Fruit fly (Drosophila melanogaster) whole organism, prepupa: ENCODE measurements around the gene CG6398.

Experiments
- Blimp-1 ChIP-seq: fragments of 200-800 bp; sonication (Bioruptor generic); optimal IDR thresholded peaks from 3 replicates; lab custom pipeline; 2017; ENCODE audit warnings: missing biosample characterization, missing genetic modification characterization, mild to moderate bottlenecking, moderate library complexity, missing genetic modification reagents
- CG10631 ChIP-seq: fragments of 200-800 bp; sonication (Bioruptor generic); optimal IDR thresholded peaks from 2 replicates; lab custom pipeline; 2016; ENCODE audit warnings: missing biosample characterization, missing genetic modification characterization
- CG10669 ChIP-seq: fragments of 200-800 bp; sonication (Bioruptor generic); optimal IDR thresholded peaks from 3 replicates; lab custom pipeline; 2018; ENCODE audit warnings: missing biosample characterization, mild to moderate bottlenecking, missing genetic modification characterization, moderate library complexity
- CG11294 ChIP-seq: fragments of 200-800 bp; sonication (Bioruptor generic); IDR thresholded peaks from 2 replicates; pipeline ENCODE4 v1.3.6; 2022; ENCODE audit warnings: missing biosample characterization, missing genetic modification characterization
- CG11902 ChIP-seq: fragments of 200-800 bp; sonication (Bioruptor generic); optimal IDR thresholded peaks from 3 replicates; lab custom pipeline; 2016; ENCODE audit warnings: missing biosample characterization, missing genetic modification characterization
- CG15336 ChIP-seq: fragments of 200-800 bp; sonication (Bioruptor generic); IDR thresholded peaks from 2 replicates; pipeline ENCODE4 v1.3.6; 2022; ENCODE audit warnings: missing biosample characterization, missing genetic modification characterization
- CG3032 ChIP-seq: fragments of 200-800 bp; optimal IDR thresholded peaks from 2 replicates; lab custom pipeline; 2019; ENCODE audit warnings: missing biosample characterization, mild to moderate bottlenecking, missing genetic modification characterization, moderate library complexity
- CG31627 ChIP-seq: fragments of 200-800 bp; sonication (Bioruptor generic); optimal IDR thresholded peaks from 3 replicates; lab custom pipeline; 2016; ENCODE audit warnings: missing biosample characterization, missing genetic modification characterization
- CG32006 ChIP-seq: fragments of 200-800 bp; sonication (Bioruptor generic); optimal IDR thresholded peaks from 3 replicates; lab custom pipeline; 2017; ENCODE audit warnings: missing biosample characterization, mild to moderate bottlenecking, missing genetic modification characterization
- CG34406 ChIP-seq: fragments of 200-800 bp; sonication (Bioruptor generic); optimal IDR thresholded peaks from 3 replicates; lab custom pipeline; 2016; ENCODE audit warnings: missing biosample characterization, missing genetic modification characterization
- CG4318 ChIP-seq: fragments of 200-800 bp; sonication (Bioruptor generic); optimal IDR thresholded peaks from 3 replicates; lab custom pipeline; 2017; ENCODE audit warnings: missing biosample characterization, mild to moderate bottlenecking, missing genetic modification characterization
- CG6276 ChIP-seq: fragments of 200-800 bp; sonication (Bioruptor generic); optimal IDR thresholded peaks from 2 replicates; lab custom pipeline; 2017; ENCODE audit warnings: missing biosample characterization, mild to moderate bottlenecking, missing genetic modification characterization
- CG6792 ChIP-seq: fragments of 200-800 bp; sonication (Bioruptor generic); optimal IDR thresholded peaks from 3 replicates; lab custom pipeline; 2016; ENCODE audit warnings: missing biosample characterization, missing genetic modification characterization
- CG6808 ChIP-seq: fragments of 200-800 bp; sonication (Bioruptor generic); optimal IDR thresholded peaks from 3 replicates; lab custom pipeline; 2017; ENCODE audit warnings: missing biosample characterization, missing genetic modification characterization, mild to moderate bottlenecking, moderate library complexity, missing genetic modification reagents
- CG6854 ChIP-seq: fragments of 200-800 bp; sonication (Bioruptor generic); optimal IDR thresholded peaks from 2 replicates; lab custom pipeline; 2017; ENCODE audit warnings: missing biosample characterization, mild to moderate bottlenecking, missing genetic modification characterization
- CG7368 ChIP-seq: fragments of 200-800 bp; sonication (Bioruptor generic); optimal IDR thresholded peaks from 3 replicates; lab custom pipeline; 2016; ENCODE audit warnings: missing biosample characterization, missing genetic modification characterization
- CG8119 ChIP-seq: fragments of 200-800 bp; sonication (Bioruptor generic); IDR thresholded peaks from 3 replicates; pipeline ENCODE4 v1.3.6; 2022; ENCODE audit warnings: missing biosample characterization, missing genetic modification characterization
- CG9139 ChIP-seq: fragments of 200-800 bp; sonication (Bioruptor generic); optimal IDR thresholded peaks from 3 replicates; lab custom pipeline; 2017; ENCODE audit warnings: missing biosample characterization, mild to moderate bottlenecking, missing genetic modification characterization
- Eip75B ChIP-seq: fragments of 200-800 bp; sonication (Bioruptor generic); optimal IDR thresholded peaks from 3 replicates; lab custom pipeline; 2016; ENCODE audit warnings: missing biosample characterization, missing genetic modification characterization
- Eip93F ChIP-seq: fragments of 200-800 bp; sonication (Bioruptor generic); optimal IDR thresholded peaks from 2 replicates; lab custom pipeline; 2016; ENCODE audit warnings: missing biosample characterization, mild to moderate bottlenecking, missing genetic modification characterization
- Ets21C ChIP-seq: fragments of 200-800 bp; sonication (Bioruptor generic); optimal IDR thresholded peaks from 3 replicates; lab custom pipeline; 2016; ENCODE audit warnings: missing biosample characterization, missing genetic modification characterization
- Gug ChIP-seq: fragments of 200-800 bp; sonication (Bioruptor generic); IDR thresholded peaks from 2 replicates; pipeline ENCODE4 v1.3.6; 2022; ENCODE audit warnings: missing biosample characterization, missing genetic modification characterization
- Hr4 ChIP-seq: fragments of 200-800 bp; sonication (Bioruptor generic); optimal IDR thresholded peaks from 3 replicates; lab custom pipeline; 2016; ENCODE audit warnings: missing biosample characterization, missing genetic modification characterization
- Lpt ChIP-seq: fragments of 200-800 bp; sonication (Bioruptor generic); optimal IDR thresholded peaks from 3 replicates; lab custom pipeline; 2016; ENCODE audit warnings: missing biosample characterization, missing genetic modification characterization
- Met ChIP-seq: fragments of 200-800 bp; sonication (Bioruptor generic); optimal IDR thresholded peaks from 3 replicates; lab custom pipeline; 2016; ENCODE audit warnings: missing biosample characterization, missing genetic modification characterization
- Sox102F ChIP-seq: fragments of 200-800 bp; sonication (Bioruptor generic); optimal IDR thresholded peaks from 2 replicates; lab custom pipeline; 2016; ENCODE audit warnings: missing biosample characterization, mild to moderate bottlenecking, missing genetic modification characterization
- Sox14 ChIP-seq: fragments of 200-800 bp; sonication (Bioruptor generic); optimal IDR thresholded peaks from 3 replicates; lab custom pipeline; 2016; ENCODE audit warnings: missing biosample characterization, missing genetic modification characterization
- Sox15 ChIP-seq: fragments of 200-800 bp; sonication (Bioruptor generic); optimal IDR thresholded peaks from 3 replicates; lab custom pipeline; 2016; ENCODE audit warnings: missing biosample characterization, missing genetic modification characterization
- achi ChIP-seq: fragments of 200-800 bp; sonication (Bioruptor generic); optimal IDR thresholded peaks from 3 replicates; lab custom pipeline; 2016; ENCODE audit warnings: missing biosample characterization, missing genetic modification characterization
- acj6 ChIP-seq: fragments of 200-800 bp; sonication (Bioruptor generic); optimal IDR thresholded peaks from 3 replicates; lab custom pipeline; 2016; ENCODE audit warnings: missing biosample characterization, missing genetic modification characterization
- cyc ChIP-seq: fragments of 200-800 bp; sonication (Bioruptor generic); optimal IDR thresholded peaks from 3 replicates; lab custom pipeline; 2016; ENCODE audit warnings: missing biosample characterization, missing genetic modification characterization
- dac ChIP-seq: fragments of 200-800 bp; sonication (Bioruptor generic); optimal IDR thresholded peaks from 2 replicates; lab custom pipeline; 2017; ENCODE audit warnings: missing biosample characterization, mild to moderate bottlenecking, missing genetic modification characterization
- dsx ChIP-seq: fragments of 200-800 bp; optimal IDR thresholded peaks from 3 replicates; lab custom pipeline; 2019; ENCODE audit warnings: missing biosample characterization, mild to moderate bottlenecking, missing genetic modification characterization, moderate library complexity; ENCODE audit not compliant: poor library complexity, severe bottlenecking
- fd85E ChIP-seq: fragments of 200-800 bp; sonication (Bioruptor generic); optimal IDR thresholded peaks from 3 replicates; lab custom pipeline; 2016; ENCODE audit warnings: missing biosample characterization, missing genetic modification characterization
- lz ChIP-seq: fragments of 200-800 bp; sonication (Bioruptor generic); optimal IDR thresholded peaks from 3 replicates; lab custom pipeline; 2016; ENCODE audit warnings: missing biosample characterization, missing genetic modification characterization
- net ChIP-seq: fragments of 200-800 bp; sonication (Bioruptor generic); optimal IDR thresholded peaks from 3 replicates; lab custom pipeline; 2016; ENCODE audit warnings: missing biosample characterization, missing genetic modification characterization
- pdm3 ChIP-seq: fragments of 200-800 bp; sonication (Bioruptor generic); optimal IDR thresholded peaks from 3 replicates; lab custom pipeline; 2016; ENCODE audit warnings: missing biosample characterization, missing genetic modification characterization
- salr ChIP-seq, 2 experiments: fragments of 200-800 bp; sonication (Bioruptor generic); optimal IDR thresholded peaks; 3 replicates each; lab custom pipeline; 2016 to 2018; ENCODE audit warnings: missing biosample characterization in 2 of 2, missing genetic modification characterization in 2 of 2, mild to moderate bottlenecking in 1 of 2
- spab ChIP-seq: fragments of 200-800 bp; sonication (Bioruptor generic); optimal IDR thresholded peaks from 2 replicates; lab custom pipeline; 2017; ENCODE audit warnings: missing biosample characterization, mild to moderate bottlenecking, missing genetic modification characterization, missing genetic modification reagents
- topi ChIP-seq: fragments of 200-800 bp; sonication (Bioruptor generic); optimal IDR thresholded peaks from 3 replicates; lab custom pipeline; 2016; ENCODE audit warnings: missing biosample characterization, missing genetic modification characterization
- vri ChIP-seq: fragments of 200-800 bp; sonication (Bioruptor generic); optimal IDR thresholded peaks from 3 replicates; lab custom pipeline; 2016; ENCODE audit warnings: missing biosample characterization, mild to moderate bottlenecking, missing genetic modification characterization

Gene CG6398

dm6 chrX:17881138-17882121, 50.8 kb downstream of the CG6398 start (continued):
- TF ChIP-seq CG3032 (tag; lab: Kevin White, UChicago) = no peak
- TF ChIP-seq CG6276 (GFP tag; lab: Kevin White, UChicago) = peak; percentile 53
- TF ChIP-seq CG6808 (GFP tag; lab: Kevin White, UChicago) = peak; percentile 61
- no peak for TF ChIP-seq Blimp-1
- TF ChIP-seq Ets21C = peak; percentile 73
- TF ChIP-seq vri (GFP tag; lab: Kevin White, UChicago) = peak; percentile 48
- TF ChIP-seq CG31627 (GFP tag; lab: Kevin White, UChicago) = peak; percentile 83
- TF ChIP-seq achi (GFP tag; lab: Kevin White, UChicago) = peak; percentile 45
- TF ChIP-seq Sox14 = peak; percentile 69
- peak; percentile 54 for TF ChIP-seq Eip93F (GFP tag; lab: Kevin White, UChicago)
- peak; percentile 81 for TF ChIP-seq cyc (GFP tag; lab: Kevin White, UChicago)
- peak; percentile 78 for TF ChIP-seq lz (GFP tag; lab: Kevin White, UChicago)
- TF ChIP-seq acj6 = peak; percentile 67
- TF ChIP-seq CG8119 (GFP tag; lab: Robert Waterston, UW) = peak; percentile 63
- TF ChIP-seq CG4318 (GFP tag; lab: Kevin White, UChicago) = peak; percentile 57
- peak; percentile 85 for TF ChIP-seq Hr4
- no peak for TF ChIP-seq fd85E (GFP tag; lab: Kevin White, UChicago)
- peak; percentile 58 for TF ChIP-seq CG6792 (GFP tag; lab: Kevin White, UChicago)
- TF ChIP-seq spab (GFP tag; lab: Kevin White, UChicago) = no peak
- TF ChIP-seq Lpt (GFP tag; lab: Kevin White, UChicago) = peak; percentile 59

dm6 chrX:17882769-17883168, 52.1 kb downstream of the CG6398 start:
- TF ChIP-seq Gug (GFP tag; lab: Robert Waterston, UW) = no peak
- TF ChIP-seq CG11902 (GFP tag; lab: Kevin White, UChicago) = no peak
- no peak for TF ChIP-seq dac (GFP tag; lab: Kevin White, UChicago)
- TF ChIP-seq pdm3 (GFP tag; lab: Kevin White, UChicago) = no peak
- no peak for TF ChIP-seq Blimp-1
- TF ChIP-seq Eip93F (GFP tag; lab: Kevin White, UChicago) = no peak
- no peak for TF ChIP-seq CG9139 (GFP tag; lab: Kevin White, UChicago)
- TF ChIP-seq net (GFP tag; lab: Kevin White, UChicago) = no peak
- TF ChIP-seq lz (GFP tag; lab: Kevin White, UChicago) = no peak
- TF ChIP-seq acj6 = no peak
- no peak for TF ChIP-seq CG11294
- TF ChIP-seq CG10669 = no peak
- no peak for TF ChIP-seq CG34406 (GFP tag; lab: Kevin White, UChicago)
- TF ChIP-seq Eip75B (GFP tag; lab: Kevin White, UChicago) = no peak
- TF ChIP-seq dsx (GFP tag; lab: Kevin White, UChicago) = no peak
- no peak for TF ChIP-seq CG7368 (GFP tag; lab: Kevin White, UChicago)
- no peak for TF ChIP-seq spab (GFP tag; lab: Kevin White, UChicago)
- no peak for TF ChIP-seq CG3032 (tag; lab: Kevin White, UChicago)
- TF ChIP-seq CG10631 = no peak

- TF ChIP-seq dac (GFP tag; lab: Kevin White, UChicago) (no peak), Sox102F (GFP tag; lab: Kevin White, UChicago) (no peak), CG8119 (GFP tag; lab: Robert Waterston, UW) (no peak), Sox15 (no peak), CG15336 (GFP tag; lab: Robert Waterston, UW) (no peak), CG32006 (GFP tag; lab: Kevin White, UChicago) (no peak), CG11294 (no peak), topi (GFP tag; lab: Kevin White, UChicago) (no peak), CG4318 (GFP tag; lab: Kevin White, UChicago) (no peak), vri (GFP tag; lab: Kevin White, UChicago) (no peak), Lpt (GFP tag; lab: Kevin White, UChicago) (no peak), salr (GFP tag; optimal IDR thresholded peaks at IDR 0.05; lab: Kevin White, UChicago) (no peak), Sox14 (no peak), Blimp-1 (no peak), CG6854 (GFP tag; lab: Kevin White, UChicago) (no peak), CG10669 (no peak), Met (GFP tag; lab: Kevin White, UChicago) (no peak), CG34406 (GFP tag; lab: Kevin White, UChicago) (no peak)
Observed at dm6 chrX:17883418-17883817, 52.8 kb downstream of the CG6398 start, which contains the start of gene CG12985. Gene CG12985, plus strand, starts transcription at chrX:17883718.
